Fruit fly (Drosophila melanogaster) whole organism, embryonic: ENCODE data around the gene Rack1.

Experiments used
- CG10274 ChIP-seq: fragments of 200-800 bp; sonication (Bioruptor generic); optimal IDR thresholded peaks from 3 replicates; lab custom pipeline; 2017; ENCODE audit warnings: missing biosample characterization, mild to moderate bottlenecking, missing genetic modification characterization
- CG10431 ChIP-seq: fragments of 200-800 bp; sonication (Bioruptor generic); optimal IDR thresholded peaks from 3 replicates; lab custom pipeline; 2018; ENCODE audit warnings: missing biosample characterization, mild to moderate bottlenecking, missing genetic modification characterization
- CG11247 ChIP-seq: fragments of 200-800 bp; sonication (Bioruptor generic); IDR thresholded peaks from 2 replicates; pipeline ENCODE4 v1.3.6; 2022; ENCODE audit warnings: missing biosample characterization, missing genetic modification characterization
- CG11504 ChIP-seq: fragments of 200-800 bp; sonication (Bioruptor generic); optimal IDR thresholded peaks from 3 replicates; lab custom pipeline; 2019; ENCODE audit warnings: missing biosample characterization, mild to moderate bottlenecking, missing genetic modification characterization, moderate library complexity
- CG11723 ChIP-seq: fragments of 200-800 bp; sonication (Bioruptor generic); optimal IDR thresholded peaks from 2 replicates; lab custom pipeline; 2017; ENCODE audit warnings: missing biosample characterization, mild to moderate bottlenecking, missing genetic modification characterization
- CG12391 ChIP-seq: fragments of 200-800 bp; sonication (Bioruptor generic); optimal IDR thresholded peaks from 3 replicates; lab custom pipeline; 2018; ENCODE audit warnings: missing biosample characterization, mild to moderate bottlenecking, missing genetic modification characterization, moderate library complexity
- CG13296 ChIP-seq: fragments of 200-800 bp; sonication (Bioruptor generic); optimal IDR thresholded peaks from 3 replicates; lab custom pipeline; 2018; ENCODE audit warnings: missing biosample characterization, mild to moderate bottlenecking, missing genetic modification characterization
- CG14441 ChIP-seq: fragments of 200-800 bp; sonication (Bioruptor generic); IDR thresholded peaks from 2 replicates; pipeline ENCODE4 v1.3.6; 2022; ENCODE audit warnings: missing biosample characterization, missing genetic modification characterization
- CG14667 ChIP-seq: fragments of 200-800 bp; sonication (Bioruptor generic); IDR thresholded peaks from 2 replicates; pipeline ENCODE4 v1.3.6; 2022; ENCODE audit warnings: missing biosample characterization, missing genetic modification characterization
- CG14710 ChIP-seq: fragments of 200-800 bp; sonication (Bioruptor generic); optimal IDR thresholded peaks from 3 replicates; lab custom pipeline; 2019; ENCODE audit warnings: missing biosample characterization, mild to moderate bottlenecking, missing genetic modification characterization, moderate library complexity
- CG15269 ChIP-seq: fragments of 200-800 bp; sonication (Bioruptor generic); optimal IDR thresholded peaks from 2 replicates; lab custom pipeline; 2018; ENCODE audit warnings: missing biosample characterization, mild to moderate bottlenecking, missing genetic modification characterization, moderate library complexity
- CG1603 ChIP-seq: fragments of 200-800 bp; sonication (Bioruptor generic); optimal IDR thresholded peaks from 2 replicates; lab custom pipeline; 2019; ENCODE audit warnings: missing biosample characterization, mild to moderate bottlenecking, missing genetic modification characterization, moderate library complexity
- CG17186 ChIP-seq: fragments of 200-800 bp; sonication (Bioruptor generic); optimal IDR thresholded peaks from 3 replicates; lab custom pipeline; 2017; ENCODE audit warnings: missing biosample characterization, missing genetic modification reagents, missing genetic modification characterization
- CG17361 ChIP-seq: fragments of 200-800 bp; sonication (Bioruptor generic); IDR thresholded peaks from 3 replicates; pipeline ENCODE4 v1.3.6; 2022; ENCODE audit warnings: missing biosample characterization, missing genetic modification characterization
- CG17385 ChIP-seq: fragments of 200-800 bp; sonication (Bioruptor generic); optimal IDR thresholded peaks from 3 replicates; lab custom pipeline; 2018; ENCODE audit warnings: missing biosample characterization, mild to moderate bottlenecking, missing genetic modification characterization
- CG17612 ChIP-seq: fragments of 200-800 bp; sonication (Bioruptor generic); IDR thresholded peaks from 2 replicates; pipeline ENCODE4 v1.3.6; 2022; ENCODE audit warnings: missing biosample characterization, missing genetic modification characterization
- CG17829 ChIP-seq: fragments of 200-800 bp; optimal IDR thresholded peaks from 2 replicates; lab custom pipeline; 2019; ENCODE audit warnings: missing biosample characterization, mild to moderate bottlenecking, missing genetic modification characterization, moderate library complexity
- CG31365 ChIP-seq: fragments of 200-800 bp; sonication (Bioruptor generic); optimal IDR thresholded peaks from 2 replicates; lab custom pipeline; 2018; ENCODE audit warnings: missing biosample characterization, mild to moderate bottlenecking, missing genetic modification characterization
- CG34422 ChIP-seq: fragments of 200-800 bp; sonication (Bioruptor generic); IDR thresholded peaks from 3 replicates; pipeline ENCODE4 v1.3.6; 2022; ENCODE audit warnings: missing biosample characterization, missing genetic modification characterization
- CG42726 ChIP-seq: fragments of 200-800 bp; sonication (Bioruptor generic); IDR thresholded peaks from 2 replicates; pipeline ENCODE4 v1.3.6; 2022; ENCODE audit warnings: missing biosample characterization, missing genetic modification characterization; ENCODE audit not compliant: partially characterized antibody
- CG4328 ChIP-seq: fragments of 200-800 bp; sonication (Bioruptor generic); optimal IDR thresholded peaks from 3 replicates; lab custom pipeline; 2017; ENCODE audit warnings: missing biosample characterization, missing genetic modification reagents, missing genetic modification characterization
- CG4404 ChIP-seq: fragments of 200-800 bp; sonication (Bioruptor generic); IDR thresholded peaks from 2 replicates; pipeline ENCODE4 v1.3.6; 2022; ENCODE audit warnings: missing biosample characterization, missing genetic modification characterization
- CG6654 ChIP-seq: fragments of 200-800 bp; sonication (Bioruptor generic); optimal IDR thresholded peaks from 2 replicates; lab custom pipeline; 2017; ENCODE audit warnings: missing biosample characterization, mild to moderate bottlenecking, missing genetic modification characterization
- CG6854 ChIP-seq: fragments of 200-800 bp; sonication (Bioruptor generic); optimal IDR thresholded peaks from 3 replicates; lab custom pipeline; 2017; ENCODE audit warnings: missing biosample characterization, mild to moderate bottlenecking, missing genetic modification characterization
- CHES-1-like ChIP-seq: fragments of 200-800 bp; sonication (Bioruptor generic); optimal IDR thresholded peaks from 2 replicates; lab custom pipeline; 2016; ENCODE audit warnings: missing biosample characterization, missing genetic modification characterization
- Camta ChIP-seq: fragments of 200-800 bp; sonication (Bioruptor generic); optimal IDR thresholded peaks from 2 replicates; lab custom pipeline; 2016; ENCODE audit warnings: missing biosample characterization, missing genetic modification characterization
- Dip3 ChIP-seq: fragments of 200-800 bp; sonication (Bioruptor generic); optimal IDR thresholded peaks from 3 replicates; lab custom pipeline; 2016; ENCODE audit warnings: missing biosample characterization, missing genetic modification characterization
- Fer1 ChIP-seq: fragments of 200-800 bp; sonication (Bioruptor generic); optimal IDR thresholded peaks from 2 replicates; lab custom pipeline; 2017; ENCODE audit warnings: missing biosample characterization, mild to moderate bottlenecking, missing genetic modification characterization
- MBD-R2 ChIP-seq: fragments of 200-800 bp; sonication (Bioruptor generic); IDR thresholded peaks from 2 replicates; pipeline ENCODE4 v1.3.6; 2022; ENCODE audit warnings: missing biosample characterization, missing genetic modification characterization
- Meics ChIP-seq: fragments of 200-800 bp; sonication (Bioruptor generic); optimal IDR thresholded peaks from 2 replicates; lab custom pipeline; 2017; ENCODE audit warnings: missing biosample characterization, mild to moderate bottlenecking, missing genetic modification characterization
- Myb ChIP-seq: fragments of 200-800 bp; sonication (Bioruptor generic); optimal IDR thresholded peaks from 2 replicates; lab custom pipeline; 2016; ENCODE audit warnings: missing biosample characterization, missing genetic modification characterization
- NC2β ChIP-seq: fragments of 200-800 bp; sonication (Bioruptor generic); optimal IDR thresholded peaks from 2 replicates; lab custom pipeline; 2016; ENCODE audit warnings: missing biosample characterization, missing genetic modification characterization
- Spps ChIP-seq: fragments of 200-800 bp; sonication (Bioruptor generic); optimal IDR thresholded peaks from 2 replicates; lab custom pipeline; 2018; ENCODE audit warnings: missing biosample characterization, mild to moderate bottlenecking, missing genetic modification characterization
- Taf1 ChIP-seq: fragments of 200-800 bp; sonication (Bioruptor generic); IDR thresholded peaks from 2 replicates; pipeline ENCODE4 v1.3.6; 2022; ENCODE audit warnings: missing biosample characterization, missing genetic modification characterization
- dmrt11E ChIP-seq: fragments of 200-800 bp; sonication (Bioruptor generic); optimal IDR thresholded peaks from 3 replicates; lab custom pipeline; 2018; ENCODE audit warnings: missing biosample characterization, mild to moderate bottlenecking, missing genetic modification characterization, moderate library complexity
- dmrt99B ChIP-seq: fragments of 200-800 bp; sonication (Bioruptor generic); optimal IDR thresholded peaks from 2 replicates; lab custom pipeline; 2018; ENCODE audit warnings: missing biosample characterization, mild to moderate bottlenecking, missing genetic modification characterization, moderate library complexity
- en ChIP-seq: fragments of 200-800 bp; sonication (Bioruptor generic); optimal IDR thresholded peaks from 2 replicates; lab custom pipeline; 2016; ENCODE audit warnings: missing biosample characterization, missing genetic modification characterization
- gem ChIP-seq: fragments of 200-800 bp; sonication (Bioruptor generic); optimal IDR thresholded peaks from 2 replicates; lab custom pipeline; 2019; ENCODE audit warnings: missing biosample characterization, mild to moderate bottlenecking, missing genetic modification characterization, moderate library complexity
- jing ChIP-seq: fragments of 200-800 bp; sonication (Bioruptor generic); optimal IDR thresholded peaks from 2 replicates; lab custom pipeline; 2018; ENCODE audit warnings: missing biosample characterization, mild to moderate bottlenecking, missing genetic modification characterization
- kah ChIP-seq: fragments of 200-800 bp; sonication (Bioruptor generic); optimal IDR thresholded peaks from 2 replicates; lab custom pipeline; 2018; ENCODE audit warnings: missing biosample characterization, mild to moderate bottlenecking, missing genetic modification characterization
- kni ChIP-seq: fragments of 200-800 bp; sonication (Bioruptor generic); optimal IDR thresholded peaks from 3 replicates; lab custom pipeline; 2017; ENCODE audit warnings: mild to moderate bottlenecking, missing biosample characterization, missing genetic modification reagents, missing genetic modification characterization
- lola ChIP-seq, 3 experiments: fragments of >200 bp in 2 of 3; fragments of 200-800 bp in 1 of 3; sonication (Bioruptor generic) in 1 of 3; optimal IDR thresholded peaks; 2 replicates each; lab custom pipeline; 2017 to 2019; ENCODE audit warnings: missing biosample characterization in 3 of 3, missing genetic modification characterization in 3 of 3, mild to moderate bottlenecking in 1 of 3, moderate library complexity in 1 of 3
- mirr ChIP-seq: fragments of 200-800 bp; sonication (Bioruptor generic); optimal IDR thresholded peaks from 3 replicates; lab custom pipeline; 2018; ENCODE audit warnings: missing biosample characterization, mild to moderate bottlenecking, missing genetic modification characterization
- onecut ChIP-seq: fragments of 200-800 bp; sonication (Bioruptor generic); IDR thresholded peaks from 2 replicates; pipeline ENCODE4 v1.3.6; 2022; ENCODE audit warnings: missing biosample characterization, missing genetic modification characterization
- pan ChIP-seq, 4 experiments: fragments of >200 bp in 3 of 4; fragments of 200-800 bp in 1 of 4; sonication (Bioruptor generic) in 1 of 4; optimal IDR thresholded peaks in 3 of 4; IDR thresholded peaks in 1 of 4; 2 replicates each; pipeline versions ENCODE4 v1.3.6 to Lab custom; 2017 to 2022; ENCODE audit warnings: missing biosample characterization in 2 of 4, missing genetic modification characterization in 2 of 4, mixed read lengths in 1 of 4
- sens ChIP-seq: fragments of 200-800 bp; sonication (Bioruptor generic); peaks from one replicate; lab custom pipeline; 2016; ENCODE audit warnings: missing biosample characterization, missing genetic modification characterization
- sim ChIP-seq: fragments of 200-800 bp; sonication (Bioruptor generic); IDR thresholded peaks from 2 replicates; pipeline ENCODE4 v1.3.6; 2022; ENCODE audit warnings: missing biosample characterization, missing genetic modification characterization
- sqz ChIP-seq: fragments of 200-800 bp; sonication (Bioruptor generic); optimal IDR thresholded peaks from 3 replicates; lab custom pipeline; 2018; ENCODE audit warnings: missing biosample characterization, mild to moderate bottlenecking, missing genetic modification characterization
- zf30C ChIP-seq: fragments of 200-800 bp; sonication (Bioruptor generic); optimal IDR thresholded peaks from 3 replicates; lab custom pipeline; 2018; ENCODE audit warnings: missing biosample characterization, mild to moderate bottlenecking, missing genetic modification characterization

Gene Rack1

DNA sequence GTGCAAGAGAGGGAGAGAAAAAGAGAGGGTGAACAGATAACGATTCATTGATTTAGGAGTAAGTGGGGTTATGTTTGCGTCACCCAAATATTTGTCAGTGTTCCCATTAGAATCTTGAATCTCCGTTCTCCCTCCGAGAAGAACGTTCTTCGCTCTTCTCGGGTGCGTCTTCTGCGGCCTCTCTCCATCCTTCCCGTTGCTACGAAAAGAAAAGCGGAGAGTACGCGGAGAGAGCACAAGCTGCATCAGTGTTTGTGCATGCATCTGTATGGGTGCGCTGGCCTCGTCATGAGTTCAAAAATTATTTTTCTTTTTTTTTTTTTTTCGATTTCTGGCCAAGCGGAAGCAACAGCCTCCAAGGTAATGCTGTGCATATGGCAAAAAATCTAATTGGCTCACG lies 1.8 kb upstream of the Rack1 start (continued):
- no peak for TF ChIP-seq en (GFP tag; lab: Kevin White, UChicago)
- TF ChIP-seq mirr (GFP tag; lab: Kevin White, UChicago), result peak; percentile 27
- TF ChIP-seq Meics (GFP tag; lab: Kevin White, UChicago), result peak; percentile 2
- peak; percentile 15 for TF ChIP-seq Fer1 (GFP tag; lab: Kevin White, UChicago)
- no peak; the same call in 1 of the 2 replicates for TF ChIP-seq MBD-R2 (GFP tag; lab: Robert Waterston, UW)
- TF ChIP-seq CG1603, result peak; percentile 26
- peak; percentile 1 for TF ChIP-seq CG11504 (tag; lab: Kevin White, UChicago)
- no peak for TF ChIP-seq CG14667 (GFP tag; lab: Robert Waterston, UW)
- TF ChIP-seq NC2β (GFP tag; lab: Kevin White, UChicago), result no peak
- TF ChIP-seq CG6854 (GFP tag; lab: Kevin White, UChicago), result no peak
- no peak for TF ChIP-seq gem
- peak; percentile 19; the same call in 1 of the 3 replicates for TF ChIP-seq CG34422
- peak; percentile 47 for TF ChIP-seq CG13296 (GFP tag; lab: Kevin White, UChicago)
- no peak for TF ChIP-seq Dip3 (GFP tag; lab: Kevin White, UChicago)

- TF ChIP-seq CG17612, result no peak
- TF ChIP-seq Taf1 (GFP tag; lab: Robert Waterston, UW), result no peak
- peak; percentile 3 for TF ChIP-seq CG31365 (tag; lab: Kevin White, UChicago)
- no peak for TF ChIP-seq CG11723 (GFP tag; lab: Kevin White, UChicago)
- no peak for TF ChIP-seq CG12391 (tag; lab: Kevin White, UChicago)
- TF ChIP-seq CG4328 (GFP tag; lab: Kevin White, UChicago), result no peak
- peak; percentile 59 for TF ChIP-seq CG17829 (tag; lab: Kevin White, UChicago)
- TF ChIP-seq sim, result no peak
- peak; percentile 7 for TF ChIP-seq Camta (GFP tag; lab: Kevin White, UChicago)
- no peak for TF ChIP-seq CG10274 (GFP tag; lab: Kevin White, UChicago)
- TF ChIP-seq kni (GFP tag; lab: Kevin White, UChicago), result peak; percentile 55
- TF ChIP-seq dmrt11E (tag; lab: Kevin White, UChicago), result no peak
- TF ChIP-seq CG17361, result no peak
- TF ChIP-seq Spps (tag; lab: Kevin White, UChicago), result no peak
- no peak for TF ChIP-seq pan (optimal IDR thresholded peaks at IDR 0.05; lab: Kevin White, UChicago)
- peak in 1 of 2 experiments; percentile 39 for TF ChIP-seq pan (GFP tag; optimal IDR thresholded peaks at IDR 0.05 in 1 of 2, IDR thresholded peaks at IDR 0.05 in 1 of 2)
- TF ChIP-seq dmrt99B, result peak; percentile 22
- TF ChIP-seq CG15269 (tag; lab: Kevin White, UChicago), result no peak
- peak; percentile 87 for TF ChIP-seq onecut (GFP tag; lab: Robert Waterston, UW)
- 0 out of 2 replicates have a peak, but pooled peaks have one; percentile 36 for TF ChIP-seq CG14441 (GFP tag; lab: Robert Waterston, UW)
- peak; percentile 77 for TF ChIP-seq CG42726 (GFP tag; lab: Robert Waterston, UW)
- peak; percentile 13 for TF ChIP-seq CG17385 (GFP tag; lab: Kevin White, UChicago)
- TF ChIP-seq kah (GFP tag; lab: Kevin White, UChicago), result peak; percentile 1
- peak; percentile 78 for TF ChIP-seq sens (GFP tag; lab: Kevin White, UChicago)
- TF ChIP-seq CG10431 (GFP tag; lab: Kevin White, UChicago), result no peak
- TF ChIP-seq jing (GFP tag; lab: Kevin White, UChicago), result no peak
- TF ChIP-seq sqz, result peak; percentile 98
- TF ChIP-seq CG17186, result peak; percentile 30
- TF ChIP-seq Myb (GFP tag; lab: Kevin White, UChicago), result no peak
- TF ChIP-seq CG4404 (GFP tag; lab: Robert Waterston, UW), result no peak
- TF ChIP-seq zf30C (GFP tag; lab: Kevin White, UChicago), result peak; percentile 49
- no peak; the same call in 1 of the 2 replicates for TF ChIP-seq CG11247
- no peak for TF ChIP-seq CHES-1-like (GFP tag; lab: Kevin White, UChicago)
- TF ChIP-seq CG14710, result no peak
- no peak for TF ChIP-seq CG6654 (GFP tag; lab: Kevin White, UChicago)
- no peak for TF ChIP-seq lola (GFP tag; optimal IDR thresholded peaks at IDR 0.05; lab: Kevin White, UChicago)
Measured at dm6 chr2L:7828231-7828630, 1.1 kb upstream of the Rack1 start.
